Worm (Caenorhabditis elegans) whole organism, L2 larva: ENCODE measurements around the gene ZK892.5.

Source experiments
- aly-2 ChIP-seq: fragments of 150-350 bp; optimal IDR thresholded peaks from 2 replicates; lab custom pipeline; 2014; ENCODE audit warnings: missing biosample characterization, missing genetic modification characterization
- nhr-129 ChIP-seq: fragments of 150-350 bp; optimal IDR thresholded peaks from 2 replicates; lab custom pipeline; 2014; ENCODE audit warnings: missing biosample characterization, missing genetic modification characterization
- nhr-6 ChIP-seq: fragments of 150-350 bp; optimal IDR thresholded peaks from 2 replicates; lab custom pipeline; 2014; ENCODE audit warnings: missing biosample characterization, missing genetic modification characterization
- ztf-11 ChIP-seq: sonication (generic microtip); optimal IDR thresholded peaks from 2 replicates; lab custom pipeline; 2017; ENCODE audit warnings: missing biosample characterization, missing genetic modification characterization

- no peak for TF ChIP-seq nhr-129 (tag; lab: Kevin White, UChicago)
- TF ChIP-seq nhr-6 (tag; lab: Kevin White, UChicago): no peak
- no peak for TF ChIP-seq aly-2
- no peak for TF ChIP-seq ztf-11
These were observed 18.5 kb upstream of the ZK892.5 start for ce11 chrII:9989533-9989932.
